Worm (Caenorhabditis elegans): ENCODE measurements around the gene let-4.

The let-4 gene

ce11 chrX:14581429-14581828, 3.7 kb downstream of the let-4 start, which contains the start of gene sym-1:
sym-1 (plus strand) TSS chrX:14581622.
- TF ChIP-seq ref-2 (tag; optimal IDR thresholded peaks at IDR 0.05) (peak; percentile 56), rnt-1 (tag; optimal IDR thresholded peaks at IDR 0.05) (peak; percentile 45), unc-55 (GFP tag; optimal IDR thresholded peaks at IDR 0.05) (no peak), sox-4 (tag; optimal IDR thresholded peaks at IDR 0.05) (no peak), elt-2 (tag; optimal IDR thresholded peaks at IDR 0.05) (no peak), ceh-2 (tag; optimal IDR thresholded peaks at IDR 0.05) (peak; percentile 14)

ce11 chrX:14584335-14584734, 6.6 kb downstream of the let-4 start:
- TF ChIP-seq nfya-1 (tag; optimal IDR thresholded peaks at IDR 0.05) (no peak), C08G9.2 (tag; optimal IDR thresholded peaks at IDR 0.05) (no peak), pha-2 (tag; optimal IDR thresholded peaks at IDR 0.05) (no peak), ceh-34 (tag; optimal IDR thresholded peaks at IDR 0.05) (no peak), Y22D7AL.16 (tag; optimal IDR thresholded peaks at IDR 0.05) (no peak), ceh-2 (tag; optimal IDR thresholded peaks at IDR 0.05) (no peak), F13H6.1 (tag; optimal IDR thresholded peaks at IDR 0.05) (no peak), che-1 (tag; optimal IDR thresholded peaks at IDR 0.05) (no peak), K02D7.2 (tag; optimal IDR thresholded peaks at IDR 0.05) (no peak), dve-1 (tag; optimal IDR thresholded peaks at IDR 0.05) (no peak), hlh-8 (tag; optimal IDR thresholded peaks at IDR 0.05) (no peak), hlh-6 (tag; optimal IDR thresholded peaks at IDR 0.05) (no peak), ztf-16 (tag; optimal IDR thresholded peaks at IDR 0.05) (no peak), npax-4 (tag; optimal IDR thresholded peaks at IDR 0.05) (no peak), tbx-2 (tag; optimal IDR thresholded peaks at IDR 0.05) (no peak), eyg-1 (tag; optimal IDR thresholded peaks at IDR 0.05) (no peak)

- TF ChIP-seq pqm-1 (tag; optimal IDR thresholded peaks at IDR 0.05) = no peak
- TF ChIP-seq dmd-4 (tag; optimal IDR thresholded peaks at IDR 0.05; ENCODE audit: borderline replicate concordance) = no peak
- peak; percentile 77 for TF ChIP-seq ceh-48 (tag; optimal IDR thresholded peaks at IDR 0.05)
- peak; percentile 40 for TF ChIP-seq ceh-14 (tag; optimal IDR thresholded peaks at IDR 0.05)
- no peak for TF ChIP-seq C08G9.2 (tag; optimal IDR thresholded peaks at IDR 0.05)
- TF ChIP-seq ceh-18 (tag; optimal IDR thresholded peaks at IDR 0.05) = no peak
- TF ChIP-seq nfya-1 (tag; optimal IDR thresholded peaks at IDR 0.05) = peak; percentile 29
- no peak for TF ChIP-seq odd-2 (tag; optimal IDR thresholded peaks at IDR 0.05)
- TF ChIP-seq mec-3 (tag; optimal IDR thresholded peaks at IDR 0.05; ENCODE audit: borderline replicate concordance) = no peak
- TF ChIP-seq unc-42 (tag; optimal IDR thresholded peaks at IDR 0.05) = peak; percentile 87
- no peak for TF ChIP-seq hlh-15 (tag; optimal IDR thresholded peaks at IDR 0.05)
- TF ChIP-seq elt-2 (tag; optimal IDR thresholded peaks at IDR 0.05) = peak; percentile 30
- TF ChIP-seq tbx-2 (tag; optimal IDR thresholded peaks at IDR 0.05) = no peak
- TF ChIP-seq ceh-31 (tag; optimal IDR thresholded peaks at IDR 0.05) = peak; percentile 56
- TF ChIP-seq pag-3 (tag; optimal IDR thresholded peaks at IDR 0.05; ENCODE audit: borderline replicate concordance) = no peak
Measured at ce11 chrX:14589051-14589736, 11.5 kb downstream of the let-4 start, which contains the start of the genes C44H4.4 and tap-1. C44H4.4 (minus strand) TSS chrX:14589101. tap-1 (plus strand) TSS chrX:14589624.

ce11 chrX:14593206-14593605, 15.5 kb downstream of the let-4 start:
- peak; percentile 94 for TF ChIP-seq unc-42 (tag; optimal IDR thresholded peaks at IDR 0.05)
- no peak for TF ChIP-seq pax-1 (tag; optimal IDR thresholded peaks at IDR 0.05)

DNA sequence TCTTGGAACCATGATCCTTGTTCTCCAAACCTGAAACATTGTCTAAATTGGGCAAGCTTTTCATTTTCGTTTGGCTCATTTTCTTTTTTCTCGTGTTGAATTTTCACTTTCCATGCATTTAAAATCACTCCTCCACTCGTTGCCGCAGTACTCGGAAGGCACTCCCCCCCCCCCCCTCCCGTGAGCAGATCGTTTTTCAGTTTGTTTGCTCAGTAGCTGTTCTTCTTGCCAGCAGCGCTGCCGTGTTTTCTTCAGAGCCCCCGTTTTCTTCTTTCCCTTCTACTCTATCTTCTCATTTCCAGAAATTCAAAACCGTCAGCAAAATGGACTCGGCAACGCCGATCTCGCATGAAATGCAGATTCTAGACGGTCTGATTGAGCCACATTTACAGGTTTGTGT, 17.1 kb downstream of the let-4 start, which contains the start of gene C44H4.8:
Gene C44H4.8, plus strand, starts transcription at position 301 of the 400 bp plus-strand sequence.
- TF ChIP-seq pqm-1 (tag; optimal IDR thresholded peaks at IDR 0.05) (no peak), sox-2 (GFP tag; IDR thresholded peaks at IDR 0.05) (no peak), pha-2 (tag; optimal IDR thresholded peaks at IDR 0.05) (no peak), che-1 (tag; optimal IDR thresholded peaks at IDR 0.05) (no peak), elt-4 (tag; optimal IDR thresholded peaks at IDR 0.05) (no peak), zip-5 (tag; optimal IDR thresholded peaks at IDR 0.05) (no peak), ceh-6 (GFP tag; optimal IDR thresholded peaks at IDR 0.05) (no peak), ceh-22 (tag; optimal IDR thresholded peaks at IDR 0.05) (no peak)
